Worm (Caenorhabditis elegans) whole organism, late embryonic: ENCODE results near the gene chtl-1.

Experiments
- Y22D7AL.16 ChIP-seq: sonication (generic microtip); optimal IDR thresholded peaks from 2 replicates; lab custom pipeline; 2016; ENCODE audit warnings: missing genetic modification characterization, missing compliant biosample characterization
- unc-86 ChIP-seq: sonication (generic microtip); optimal IDR thresholded peaks from 2 replicates; lab custom pipeline; 2016; ENCODE audit warnings: missing genetic modification characterization, missing compliant biosample characterization

DNA sequence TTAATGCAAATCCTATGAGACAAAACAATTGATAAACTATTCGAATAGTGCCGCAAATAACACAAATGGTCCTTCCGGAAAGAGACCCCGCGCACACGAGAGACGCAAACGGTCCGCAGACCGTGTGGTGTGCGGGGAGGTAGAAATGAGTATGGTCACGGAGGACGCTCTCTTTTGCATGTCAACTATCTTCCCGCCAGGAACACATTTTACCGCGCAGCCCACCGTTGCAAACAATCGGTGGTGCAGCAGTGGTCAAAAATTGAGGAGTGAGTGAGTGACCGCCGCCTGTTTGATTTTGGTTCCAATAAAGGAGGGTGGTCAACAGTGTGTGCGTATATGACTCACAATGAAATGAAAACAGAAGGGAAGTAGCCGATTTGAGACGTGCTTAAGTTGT is 3.4 kb downstream of the chtl-1 start:
- no peak for TF ChIP-seq unc-86
- no peak for TF ChIP-seq Y22D7AL.16 (tag; lab: Kevin White, UChicago)
